Fruit fly (Drosophila melanogaster): ENCODE measurements around the gene CG15443.

CG15443 gene

DNA sequence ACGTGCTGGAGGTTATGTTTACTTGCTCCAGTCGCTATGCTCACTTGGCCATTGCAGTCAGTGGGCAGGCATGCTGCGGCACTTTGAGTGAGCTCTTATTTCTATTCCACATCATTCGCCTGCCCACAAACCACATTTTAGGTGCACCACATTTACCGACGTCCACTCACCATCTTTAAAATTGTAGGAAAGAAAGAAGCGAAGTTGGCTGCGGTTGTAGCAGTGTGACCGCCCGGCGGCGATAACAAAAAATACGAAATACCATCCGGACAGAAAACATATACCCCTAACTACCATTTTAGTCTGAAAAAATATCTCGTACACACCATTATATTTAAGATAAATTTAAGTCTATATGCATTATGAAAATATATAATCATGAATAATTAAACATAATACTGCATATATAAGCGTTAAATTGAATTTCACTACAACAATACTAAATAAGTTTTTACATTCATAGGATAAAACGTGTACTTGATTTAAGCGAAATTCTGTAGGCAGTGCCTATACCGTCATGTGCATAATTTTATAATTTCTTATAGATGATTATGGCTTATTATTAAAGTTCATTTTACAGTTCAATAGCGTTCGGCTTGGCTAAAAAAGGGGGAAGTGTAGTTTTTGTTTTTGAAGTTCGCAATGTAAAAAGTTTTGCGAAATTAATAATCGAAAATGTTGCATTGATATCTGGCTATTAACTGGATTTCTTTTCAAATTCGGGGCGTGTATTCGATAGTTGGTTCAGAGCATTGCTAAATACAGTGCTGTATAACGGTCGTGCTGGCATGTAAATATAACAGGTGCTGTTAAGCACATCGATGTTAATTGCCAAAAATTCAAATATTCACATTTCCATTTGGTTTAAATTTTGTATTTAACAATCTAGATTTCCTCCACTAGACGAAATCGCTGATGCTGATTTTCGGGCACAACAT is 4.9 kb downstream of the CG15443 start, which contains the start of gene RpL27A:
Gene RpL27A, minus strand, starts transcription at position 246 of the 938 bp plus-strand sequence.
- peak; percentile 14; the same call in 1 of the 3 replicates for TF ChIP-seq fd96Ca (GFP tag; IDR thresholded peaks at IDR 0.05)
- TF ChIP-seq Pif1B (GFP tag; optimal IDR thresholded peaks at IDR 0.05), result no peak
- peak; percentile 44 for TF ChIP-seq CG8159 (tag; optimal IDR thresholded peaks at IDR 0.05)
- TF ChIP-seq CG32121 (GFP tag; IDR thresholded peaks at IDR 0.05), result peak; percentile 47; the same call in 1 of the 2 replicates
- peak; percentile 84 for TF ChIP-seq CG4496 (GFP tag; IDR thresholded peaks at IDR 0.05)
- TF ChIP-seq Snoo (tag; optimal IDR thresholded peaks at IDR 0.05), result peak; percentile 81
- peak; percentile 65 for TF ChIP-seq CG34367 (tag; optimal IDR thresholded peaks at IDR 0.05)
- no peak for TF ChIP-seq CG13204 (GFP tag; optimal IDR thresholded peaks at IDR 0.05)
- TF ChIP-seq Ets98B (GFP tag; IDR thresholded peaks at IDR 0.05), result peak; percentile 32
- peak; percentile 5 for TF ChIP-seq CG8301 (tag; optimal IDR thresholded peaks at IDR 0.05)
- TF ChIP-seq rn (GFP tag; IDR thresholded peaks at IDR 0.05), result no peak
- peak; percentile 41 for TF ChIP-seq CG9948 (tag; optimal IDR thresholded peaks at IDR 0.05)
- no peak for TF ChIP-seq Pif1A (GFP tag; optimal IDR thresholded peaks at IDR 0.05)
- peak; percentile 67 for TF ChIP-seq CG12605 (GFP tag; IDR thresholded peaks at IDR 0.05)
- peak; percentile 50 for TF ChIP-seq CG15710 (tag; optimal IDR thresholded peaks at IDR 0.05)

DNA sequence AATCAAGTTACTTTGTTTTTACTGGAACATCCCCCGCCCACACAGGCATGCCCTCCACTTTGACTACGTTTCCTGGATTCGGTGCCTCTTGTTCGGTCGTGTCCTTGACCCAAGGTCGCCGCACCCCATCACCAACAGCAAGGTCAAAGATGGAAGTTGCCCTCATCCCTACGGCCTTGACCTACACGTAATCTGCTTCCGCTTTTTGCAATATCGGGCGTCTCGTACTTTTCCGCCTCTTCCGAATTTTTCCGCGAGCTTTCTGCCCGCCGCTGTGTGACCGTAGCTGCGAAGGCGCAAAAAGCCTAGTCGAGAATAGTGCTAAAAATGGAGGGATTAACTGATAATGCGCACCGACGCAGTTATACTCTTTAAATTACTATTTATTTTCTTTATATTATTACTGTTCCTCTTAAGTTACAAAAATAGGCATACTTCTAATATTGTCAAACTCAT is 6.7 kb downstream of the CG15443 start, which contains the start of gene Gs1l:
Gene Gs1l, minus strand, starts transcription at position 269 of the 456 bp plus-strand sequence.
- TF ChIP-seq CG17806 (tag; optimal IDR thresholded peaks at IDR 0.05) (no peak), EcR (GFP tag; optimal IDR thresholded peaks at IDR 0.05) (peak; percentile 71), CG8159 (tag; optimal IDR thresholded peaks at IDR 0.05) (peak; percentile 26), CG32121 (GFP tag; IDR thresholded peaks at IDR 0.05) (peak; percentile 40; the same call in 1 of the 2 replicates)

DNA sequence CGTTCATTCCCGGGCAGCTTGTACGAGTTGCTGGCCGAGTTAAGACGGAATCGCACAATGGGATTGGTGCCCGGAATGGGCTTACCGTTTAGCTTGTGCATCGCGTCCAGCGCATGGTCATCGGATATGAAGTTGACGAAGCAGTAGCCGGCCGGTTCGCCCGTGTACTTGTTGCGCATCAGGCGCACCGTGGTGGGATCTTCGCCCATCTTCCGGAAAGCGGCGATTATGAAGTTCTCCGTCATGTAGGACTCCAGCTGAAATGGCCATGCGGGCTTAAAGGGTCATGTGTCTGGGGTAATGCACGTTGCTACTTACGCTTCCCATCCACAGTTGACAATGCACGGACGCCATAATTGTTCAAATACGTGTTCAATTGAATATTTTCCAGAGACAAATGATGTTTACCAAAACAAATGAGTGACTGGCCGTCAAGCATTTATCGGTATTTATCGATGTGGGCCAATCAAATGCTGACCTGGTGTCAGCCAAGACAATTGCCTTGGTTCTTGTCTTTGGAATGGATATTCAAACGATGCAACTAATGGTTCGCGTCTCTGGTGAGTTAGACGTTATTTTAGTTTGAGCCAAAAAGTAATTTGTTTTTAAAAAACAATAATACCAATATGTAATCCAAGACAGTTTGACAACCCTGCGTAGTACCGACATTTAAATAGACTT is 9.1 kb downstream of the CG15443 start, which contains the start of the genes Secp43 and ND-B8:
Gene Secp43, minus strand, starts transcription at position 445 of the 681 bp plus-strand sequence.
Gene ND-B8, plus strand, starts transcription at position 618 of the 681 bp plus-strand sequence.
- no peak for TF ChIP-seq CG9948 (tag; optimal IDR thresholded peaks at IDR 0.05)

DNA sequence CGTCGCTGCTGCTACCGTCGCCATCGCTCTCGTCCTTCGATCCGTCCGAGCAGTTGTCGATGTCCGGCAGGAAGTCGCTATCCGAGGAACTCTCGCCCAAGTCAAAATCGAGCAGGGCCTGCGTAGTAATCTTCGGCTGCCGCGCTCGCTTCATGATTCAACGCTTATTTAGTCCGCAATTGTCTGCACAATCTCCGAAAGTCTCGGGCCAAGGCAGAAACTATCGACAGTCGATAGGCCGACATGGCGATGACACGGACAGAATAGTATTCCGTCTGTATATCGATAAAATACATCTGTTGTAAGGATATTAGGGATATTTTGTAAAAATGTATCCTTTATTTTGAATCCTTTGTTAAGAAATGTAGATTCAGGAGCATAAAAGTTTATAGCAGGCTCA is 10.4 kb downstream of the CG15443 start, which contains the start of gene CG15439:
Gene CG15439, minus strand, starts transcription at position 241 of the 400 bp plus-strand sequence.
- TF ChIP-seq fd96Ca (GFP tag; IDR thresholded peaks at IDR 0.05), result no peak

DNA sequence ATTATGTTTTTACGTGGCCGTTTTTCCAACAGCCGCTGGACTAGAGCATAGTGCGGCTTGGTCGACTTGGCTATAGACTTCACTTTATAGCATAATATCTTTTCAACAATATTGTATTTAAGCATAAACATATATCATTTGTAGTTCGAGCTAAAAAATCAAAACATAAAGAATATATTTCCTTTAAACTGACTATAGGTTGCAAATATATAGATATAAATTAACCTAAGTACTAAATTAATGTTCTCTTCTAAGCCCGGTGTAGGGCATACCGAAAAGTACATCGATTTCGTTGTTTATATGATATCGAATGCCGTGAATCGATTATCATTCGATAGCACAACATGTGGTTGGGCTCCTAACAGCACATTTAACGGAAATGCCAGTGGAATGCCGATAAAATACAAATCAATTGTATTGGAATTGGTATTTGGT is 14.6 kb downstream of the CG15443 start, which contains the start of gene MFS18:
Gene MFS18, minus strand, starts transcription at position 54 of the 435 bp plus-strand sequence.
- TF ChIP-seq rn (GFP tag; IDR thresholded peaks at IDR 0.05) (peak; percentile 98), CG34367 (tag; optimal IDR thresholded peaks at IDR 0.05) (peak; percentile 88), CG32121 (GFP tag; IDR thresholded peaks at IDR 0.05) (peak; percentile 99), Ets98B (GFP tag; IDR thresholded peaks at IDR 0.05) (peak; percentile 99), CG14655 (GFP tag; optimal IDR thresholded peaks at IDR 0.05) (peak; percentile 99), D1 (tag; optimal IDR thresholded peaks at IDR 0.05) (peak; percentile 99), CG8159 (tag; optimal IDR thresholded peaks at IDR 0.05) (peak; percentile 99), CG12605 (GFP tag; IDR thresholded peaks at IDR 0.05) (peak; percentile 98), CG10348 (GFP tag; IDR thresholded peaks at IDR 0.05) (peak; percentile 81), CG8301 (tag; optimal IDR thresholded peaks at IDR 0.05) (peak; percentile 99), Pif1B (GFP tag; optimal IDR thresholded peaks at IDR 0.05) (peak; percentile 96), CG4496 (GFP tag; IDR thresholded peaks at IDR 0.05) (peak; percentile 99), CG15710 (tag; optimal IDR thresholded peaks at IDR 0.05) (peak; percentile 90), CG17806 (tag; optimal IDR thresholded peaks at IDR 0.05) (peak; percentile 100), CG9948 (tag; optimal IDR thresholded peaks at IDR 0.05) (peak; percentile 98), EcR (GFP tag; optimal IDR thresholded peaks at IDR 0.05) (peak; percentile 30), Snoo (tag; optimal IDR thresholded peaks at IDR 0.05) (peak; percentile 97), fd96Ca (GFP tag; IDR thresholded peaks at IDR 0.05) (peak; percentile 97), Pif1A (GFP tag; optimal IDR thresholded peaks at IDR 0.05) (no peak), CG13204 (GFP tag; optimal IDR thresholded peaks at IDR 0.05) (no peak), gl (tag; optimal IDR thresholded peaks at IDR 0.05) (peak; percentile 96)

DNA sequence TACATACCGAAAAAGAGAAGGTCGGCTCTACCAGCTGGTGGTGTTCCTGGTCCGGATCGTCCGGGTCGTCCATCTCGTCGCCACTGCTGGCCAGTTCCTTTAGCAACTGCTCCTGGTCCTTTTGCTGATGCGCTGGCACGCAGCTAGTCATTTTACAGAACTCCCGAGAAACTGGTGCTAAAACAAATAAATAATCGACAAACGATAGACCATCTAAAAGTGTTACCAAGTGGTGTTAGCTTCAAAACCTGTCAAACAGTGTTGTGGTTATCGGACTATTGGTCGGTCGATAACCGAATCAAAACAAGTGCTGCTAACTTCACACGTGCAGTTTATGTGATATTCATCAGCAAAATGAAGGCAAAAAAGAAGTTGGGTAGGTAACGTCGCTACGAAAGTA is 18.8 kb downstream of the CG15443 start, which contains the start of the genes morgue and Elp3:
Gene morgue, minus strand, starts transcription at position 224 of the 400 bp plus-strand sequence.
Gene Elp3, plus strand, starts transcription at position 276 of the 400 bp plus-strand sequence.
- no peak for TF ChIP-seq Pif1B (GFP tag; optimal IDR thresholded peaks at IDR 0.05)
- no peak for TF ChIP-seq CG4496 (GFP tag; IDR thresholded peaks at IDR 0.05)
- TF ChIP-seq EcR (GFP tag; optimal IDR thresholded peaks at IDR 0.05), result no peak
- TF ChIP-seq CG10348 (GFP tag; IDR thresholded peaks at IDR 0.05), result no peak
- no peak for TF ChIP-seq rn (GFP tag; IDR thresholded peaks at IDR 0.05)
- no peak for TF ChIP-seq CG12605 (GFP tag; IDR thresholded peaks at IDR 0.05)
- TF ChIP-seq Ets98B (GFP tag; IDR thresholded peaks at IDR 0.05), result no peak

All from whole organism, pupa.